Fruit fly (Drosophila melanogaster) whole organism, prepupa: ENCODE measurements around the gene msl-3.

Experiments
- Blimp-1 ChIP-seq: fragments of 200-800 bp; sonication (Bioruptor generic); optimal IDR thresholded peaks from 3 replicates; lab custom pipeline; 2017; ENCODE audit warnings: missing biosample characterization, missing genetic modification characterization, mild to moderate bottlenecking, moderate library complexity, missing genetic modification reagents
- CG10631 ChIP-seq: fragments of 200-800 bp; sonication (Bioruptor generic); optimal IDR thresholded peaks from 2 replicates; lab custom pipeline; 2016; ENCODE audit warnings: missing biosample characterization, missing genetic modification characterization
- CG10669 ChIP-seq: fragments of 200-800 bp; sonication (Bioruptor generic); optimal IDR thresholded peaks from 3 replicates; lab custom pipeline; 2018; ENCODE audit warnings: missing biosample characterization, mild to moderate bottlenecking, missing genetic modification characterization, moderate library complexity
- CG11294 ChIP-seq: fragments of 200-800 bp; sonication (Bioruptor generic); IDR thresholded peaks from 2 replicates; pipeline ENCODE4 v1.3.6; 2022; ENCODE audit warnings: missing biosample characterization, missing genetic modification characterization
- CG11762 ChIP-seq: fragments of 200-800 bp; sonication (Bioruptor generic); optimal IDR thresholded peaks from 3 replicates; lab custom pipeline; 2016; ENCODE audit warnings: missing biosample characterization, missing genetic modification characterization; ENCODE audit not compliant: insufficient read depth
- CG11902 ChIP-seq: fragments of 200-800 bp; sonication (Bioruptor generic); optimal IDR thresholded peaks from 3 replicates; lab custom pipeline; 2016; ENCODE audit warnings: missing biosample characterization, missing genetic modification characterization
- CG15336 ChIP-seq: fragments of 200-800 bp; sonication (Bioruptor generic); IDR thresholded peaks from 2 replicates; pipeline ENCODE4 v1.3.6; 2022; ENCODE audit warnings: missing biosample characterization, missing genetic modification characterization
- CG1621 ChIP-seq: fragments of 200-800 bp; sonication (Bioruptor generic); optimal IDR thresholded peaks from 3 replicates; lab custom pipeline; 2018; ENCODE audit warnings: missing biosample characterization, mild to moderate bottlenecking, missing genetic modification characterization
- CG3032 ChIP-seq: fragments of 200-800 bp; optimal IDR thresholded peaks from 2 replicates; lab custom pipeline; 2019; ENCODE audit warnings: missing biosample characterization, mild to moderate bottlenecking, missing genetic modification characterization, moderate library complexity
- CG31627 ChIP-seq: fragments of 200-800 bp; sonication (Bioruptor generic); optimal IDR thresholded peaks from 3 replicates; lab custom pipeline; 2016; ENCODE audit warnings: missing biosample characterization, missing genetic modification characterization
- CG32006 ChIP-seq: fragments of 200-800 bp; sonication (Bioruptor generic); optimal IDR thresholded peaks from 3 replicates; lab custom pipeline; 2017; ENCODE audit warnings: missing biosample characterization, mild to moderate bottlenecking, missing genetic modification characterization
- CG34406 ChIP-seq: fragments of 200-800 bp; sonication (Bioruptor generic); optimal IDR thresholded peaks from 3 replicates; lab custom pipeline; 2016; ENCODE audit warnings: missing biosample characterization, missing genetic modification characterization
- CG3919 ChIP-seq: fragments of 200-800 bp; sonication (Bioruptor generic); optimal IDR thresholded peaks from 3 replicates; lab custom pipeline; 2016; ENCODE audit warnings: missing biosample characterization, missing genetic modification characterization
- CG4318 ChIP-seq: fragments of 200-800 bp; sonication (Bioruptor generic); optimal IDR thresholded peaks from 3 replicates; lab custom pipeline; 2017; ENCODE audit warnings: missing biosample characterization, mild to moderate bottlenecking, missing genetic modification characterization
- CG6163 ChIP-seq: fragments of 200-800 bp; sonication (Bioruptor generic); IDR thresholded peaks from 3 replicates; pipeline ENCODE4 v1.3.6; 2022; ENCODE audit warnings: missing biosample characterization, missing genetic modification characterization
- CG6276 ChIP-seq: fragments of 200-800 bp; sonication (Bioruptor generic); optimal IDR thresholded peaks from 2 replicates; lab custom pipeline; 2017; ENCODE audit warnings: missing biosample characterization, mild to moderate bottlenecking, missing genetic modification characterization
- CG6792 ChIP-seq: fragments of 200-800 bp; sonication (Bioruptor generic); optimal IDR thresholded peaks from 3 replicates; lab custom pipeline; 2016; ENCODE audit warnings: missing biosample characterization, missing genetic modification characterization
- CG7368 ChIP-seq: fragments of 200-800 bp; sonication (Bioruptor generic); optimal IDR thresholded peaks from 3 replicates; lab custom pipeline; 2016; ENCODE audit warnings: missing biosample characterization, missing genetic modification characterization
- CG8119 ChIP-seq: fragments of 200-800 bp; sonication (Bioruptor generic); IDR thresholded peaks from 3 replicates; pipeline ENCODE4 v1.3.6; 2022; ENCODE audit warnings: missing biosample characterization, missing genetic modification characterization
- CG8319 ChIP-seq: fragments of 200-800 bp; sonication (Bioruptor generic); optimal IDR thresholded peaks from 3 replicates; lab custom pipeline; 2016; ENCODE audit warnings: missing biosample characterization, missing genetic modification characterization
- CG8632 ChIP-seq: fragments of 200-800 bp; sonication (Bioruptor generic); optimal IDR thresholded peaks from 3 replicates; lab custom pipeline; 2016; ENCODE audit warnings: missing biosample characterization, missing genetic modification characterization
- CG9139 ChIP-seq: fragments of 200-800 bp; sonication (Bioruptor generic); optimal IDR thresholded peaks from 3 replicates; lab custom pipeline; 2017; ENCODE audit warnings: missing biosample characterization, mild to moderate bottlenecking, missing genetic modification characterization
- Eip78C ChIP-seq: fragments of 200-800 bp; sonication (Bioruptor generic); peaks from one replicate; lab custom pipeline; 2016; ENCODE audit warnings: missing biosample characterization, missing genetic modification characterization
- Eip93F ChIP-seq: fragments of 200-800 bp; sonication (Bioruptor generic); optimal IDR thresholded peaks from 2 replicates; lab custom pipeline; 2016; ENCODE audit warnings: missing biosample characterization, mild to moderate bottlenecking, missing genetic modification characterization
- Ets21C ChIP-seq: fragments of 200-800 bp; sonication (Bioruptor generic); optimal IDR thresholded peaks from 3 replicates; lab custom pipeline; 2016; ENCODE audit warnings: missing biosample characterization, missing genetic modification characterization
- Ets96B ChIP-seq: fragments of 200-800 bp; optimal IDR thresholded peaks from 2 replicates; lab custom pipeline; 2019; ENCODE audit warnings: missing biosample characterization, mild to moderate bottlenecking, missing genetic modification characterization, moderate library complexity
- Gug ChIP-seq: fragments of 200-800 bp; sonication (Bioruptor generic); IDR thresholded peaks from 2 replicates; pipeline ENCODE4 v1.3.6; 2022; ENCODE audit warnings: missing biosample characterization, missing genetic modification characterization
- Hr38 ChIP-seq: sonication (Bioruptor generic); optimal IDR thresholded peaks from 2 replicates; lab custom pipeline; 2016; ENCODE audit warnings: missing biosample characterization, missing genetic modification characterization
- Hr39 ChIP-seq: fragments of 200-800 bp; sonication (Bioruptor generic); optimal IDR thresholded peaks from 2 replicates; lab custom pipeline; 2016; ENCODE audit warnings: missing biosample characterization, missing genetic modification characterization
- Hr4 ChIP-seq: fragments of 200-800 bp; sonication (Bioruptor generic); optimal IDR thresholded peaks from 3 replicates; lab custom pipeline; 2016; ENCODE audit warnings: missing biosample characterization, missing genetic modification characterization
- Lpt ChIP-seq: fragments of 200-800 bp; sonication (Bioruptor generic); optimal IDR thresholded peaks from 3 replicates; lab custom pipeline; 2016; ENCODE audit warnings: missing biosample characterization, missing genetic modification characterization
- Met ChIP-seq: fragments of 200-800 bp; sonication (Bioruptor generic); optimal IDR thresholded peaks from 3 replicates; lab custom pipeline; 2016; ENCODE audit warnings: missing biosample characterization, missing genetic modification characterization
- Smox ChIP-seq: fragments of 200-800 bp; sonication (Bioruptor generic); optimal IDR thresholded peaks from 3 replicates; lab custom pipeline; 2016; ENCODE audit warnings: missing biosample characterization, missing genetic modification characterization
- Sox14 ChIP-seq: fragments of 200-800 bp; sonication (Bioruptor generic); optimal IDR thresholded peaks from 3 replicates; lab custom pipeline; 2016; ENCODE audit warnings: missing biosample characterization, missing genetic modification characterization
- Sox15 ChIP-seq: fragments of 200-800 bp; sonication (Bioruptor generic); optimal IDR thresholded peaks from 3 replicates; lab custom pipeline; 2016; ENCODE audit warnings: missing biosample characterization, missing genetic modification characterization
- achi ChIP-seq: fragments of 200-800 bp; sonication (Bioruptor generic); optimal IDR thresholded peaks from 3 replicates; lab custom pipeline; 2016; ENCODE audit warnings: missing biosample characterization, missing genetic modification characterization
- acj6 ChIP-seq: fragments of 200-800 bp; sonication (Bioruptor generic); optimal IDR thresholded peaks from 3 replicates; lab custom pipeline; 2016; ENCODE audit warnings: missing biosample characterization, missing genetic modification characterization
- dac ChIP-seq: fragments of 200-800 bp; sonication (Bioruptor generic); optimal IDR thresholded peaks from 2 replicates; lab custom pipeline; 2017; ENCODE audit warnings: missing biosample characterization, mild to moderate bottlenecking, missing genetic modification characterization
- dsx ChIP-seq: fragments of 200-800 bp; optimal IDR thresholded peaks from 3 replicates; lab custom pipeline; 2019; ENCODE audit warnings: missing biosample characterization, mild to moderate bottlenecking, missing genetic modification characterization, moderate library complexity; ENCODE audit not compliant: poor library complexity, severe bottlenecking
- eg ChIP-seq: fragments of 200-800 bp; sonication (Bioruptor generic); IDR thresholded peaks from 3 replicates; pipeline ENCODE4 v1.3.6; 2022; ENCODE audit warnings: missing biosample characterization, missing genetic modification characterization
- esn ChIP-seq: fragments of 200-800 bp; sonication (Bioruptor generic); optimal IDR thresholded peaks from 2 replicates; lab custom pipeline; 2016; ENCODE audit warnings: missing biosample characterization, mild to moderate bottlenecking, missing genetic modification characterization, moderate library complexity
- fd59A ChIP-seq: fragments of 200-800 bp; sonication (Bioruptor generic); optimal IDR thresholded peaks from 2 replicates; lab custom pipeline; 2017; ENCODE audit warnings: missing biosample characterization, mild to moderate bottlenecking, missing genetic modification characterization, missing genetic modification reagents
- fd85E ChIP-seq: fragments of 200-800 bp; sonication (Bioruptor generic); optimal IDR thresholded peaks from 3 replicates; lab custom pipeline; 2016; ENCODE audit warnings: missing biosample characterization, missing genetic modification characterization
- fkh ChIP-seq: fragments of 200-800 bp; sonication (Bioruptor generic); optimal IDR thresholded peaks from 3 replicates; lab custom pipeline; 2017; ENCODE audit warnings: missing biosample characterization, mild to moderate bottlenecking, missing genetic modification characterization, moderate library complexity
- lz ChIP-seq: fragments of 200-800 bp; sonication (Bioruptor generic); optimal IDR thresholded peaks from 3 replicates; lab custom pipeline; 2016; ENCODE audit warnings: missing biosample characterization, missing genetic modification characterization
- net ChIP-seq: fragments of 200-800 bp; sonication (Bioruptor generic); optimal IDR thresholded peaks from 3 replicates; lab custom pipeline; 2016; ENCODE audit warnings: missing biosample characterization, missing genetic modification characterization
- pdm3 ChIP-seq: fragments of 200-800 bp; sonication (Bioruptor generic); optimal IDR thresholded peaks from 3 replicates; lab custom pipeline; 2016; ENCODE audit warnings: missing biosample characterization, missing genetic modification characterization
- salr ChIP-seq, 2 experiments: fragments of 200-800 bp; sonication (Bioruptor generic); optimal IDR thresholded peaks; 3 replicates each; lab custom pipeline; 2016 to 2018; ENCODE audit warnings: missing biosample characterization in 2 of 2, missing genetic modification characterization in 2 of 2, mild to moderate bottlenecking in 1 of 2
- spab ChIP-seq: fragments of 200-800 bp; sonication (Bioruptor generic); optimal IDR thresholded peaks from 2 replicates; lab custom pipeline; 2017; ENCODE audit warnings: missing biosample characterization, mild to moderate bottlenecking, missing genetic modification characterization, missing genetic modification reagents
- ss ChIP-seq, 2 experiments: fragments of 200-800 bp; sonication (Bioruptor generic); optimal IDR thresholded peaks; 2 replicates in 1 of 2; 3 replicates in 1 of 2; lab custom pipeline; 2017 to 2018; ENCODE audit warnings: mild to moderate bottlenecking in 2 of 2, missing biosample characterization in 2 of 2, missing genetic modification characterization in 2 of 2, moderate library complexity in 1 of 2
- svp ChIP-seq: fragments of 200-800 bp; sonication (Bioruptor generic); peaks from one replicate; lab custom pipeline; 2016; ENCODE audit warnings: missing biosample characterization, missing genetic modification characterization
- topi ChIP-seq: fragments of 200-800 bp; sonication (Bioruptor generic); optimal IDR thresholded peaks from 3 replicates; lab custom pipeline; 2016; ENCODE audit warnings: missing biosample characterization, missing genetic modification characterization
- vri ChIP-seq: fragments of 200-800 bp; sonication (Bioruptor generic); optimal IDR thresholded peaks from 3 replicates; lab custom pipeline; 2016; ENCODE audit warnings: missing biosample characterization, mild to moderate bottlenecking, missing genetic modification characterization

The msl-3 gene

DNA sequence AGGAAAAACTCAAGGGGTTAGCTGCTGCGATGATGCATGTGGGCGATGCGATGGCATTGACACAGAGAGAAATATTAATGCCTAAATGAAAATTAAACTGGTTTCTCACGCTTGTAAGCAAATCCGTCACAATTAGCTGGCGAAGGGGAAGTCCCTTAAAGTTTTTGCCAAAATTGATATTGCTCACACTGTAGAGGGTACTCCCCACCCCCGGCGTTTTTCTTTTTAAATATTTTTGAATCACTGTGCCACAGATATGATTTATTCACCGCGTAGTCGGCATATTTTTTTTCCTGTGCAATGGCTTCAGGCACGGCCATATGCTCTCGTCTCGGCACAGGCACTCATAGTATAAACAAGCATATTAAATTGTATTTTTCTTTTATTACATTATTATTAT lies 38.0 kb downstream of the msl-3 start:
- TF ChIP-seq dsx (GFP tag; lab: Kevin White, UChicago) = no peak
- peak; percentile 29 for TF ChIP-seq CG7368 (GFP tag; lab: Kevin White, UChicago)
- TF ChIP-seq CG32006 = peak; percentile 3
- no peak for TF ChIP-seq net (GFP tag; lab: Kevin White, UChicago)
- TF ChIP-seq CG1621 = no peak
- TF ChIP-seq Hr39 (GFP tag; lab: Kevin White, UChicago) = no peak
- no peak for TF ChIP-seq CG4318 (GFP tag; lab: Kevin White, UChicago)
- no peak for TF ChIP-seq topi
- no peak for TF ChIP-seq fd85E
- no peak for TF ChIP-seq CG11762 (GFP tag; lab: Kevin White, UChicago)
- TF ChIP-seq Met = no peak
- no peak for TF ChIP-seq lz
- TF ChIP-seq eg (GFP tag; lab: Robert Waterston, UW) = no peak
- peak; percentile 16 for TF ChIP-seq CG9139 (GFP tag; lab: Kevin White, UChicago)
- TF ChIP-seq dac = no peak
- TF ChIP-seq CG6276 (GFP tag; lab: Kevin White, UChicago) = no peak
- peak; percentile 30 for TF ChIP-seq CG8319 (GFP tag; lab: Kevin White, UChicago)
- peak; percentile 4 for TF ChIP-seq Hr4 (GFP tag; lab: Kevin White, UChicago)
- TF ChIP-seq Ets21C (GFP tag; lab: Kevin White, UChicago) = no peak
- peak; percentile 46 for TF ChIP-seq spab (GFP tag; lab: Kevin White, UChicago)
- peak; percentile 10 for TF ChIP-seq CG10631
- no peak for TF ChIP-seq svp (GFP tag; lab: Kevin White, UChicago)
- TF ChIP-seq CG11294 (GFP tag; lab: Robert Waterston, UW) = no peak
- TF ChIP-seq Hr38 (GFP tag; lab: Kevin White, UChicago) = no peak
- TF ChIP-seq esn (GFP tag; lab: Kevin White, UChicago) = no peak
- no peak for TF ChIP-seq fkh (GFP tag; lab: Kevin White, UChicago)
- no peak for TF ChIP-seq achi (GFP tag; lab: Kevin White, UChicago)
- TF ChIP-seq Smox (GFP tag; lab: Kevin White, UChicago) = no peak
- peak; percentile 19 for TF ChIP-seq Ets96B (tag; lab: Kevin White, UChicago)
- TF ChIP-seq Sox15 (GFP tag; lab: Kevin White, UChicago) = no peak
- TF ChIP-seq Gug (GFP tag; lab: Robert Waterston, UW) = no peak
- TF ChIP-seq ss (GFP tag; optimal IDR thresholded peaks at IDR 0.05; lab: Kevin White, UChicago) = peak in 1 of 2 experiments; percentile 49
- peak; percentile 61 for TF ChIP-seq CG3032 (tag; lab: Kevin White, UChicago)
- TF ChIP-seq CG8632 (GFP tag; lab: Kevin White, UChicago) = no peak
- TF ChIP-seq CG31627 (GFP tag; lab: Kevin White, UChicago) = no peak
- TF ChIP-seq Eip78C (GFP tag; lab: Kevin White, UChicago) = peak; percentile 78
- no peak for TF ChIP-seq CG6163 (GFP tag; lab: Robert Waterston, UW)
- TF ChIP-seq Eip93F (GFP tag; lab: Kevin White, UChicago) = no peak
- peak; percentile 27 for TF ChIP-seq CG3919 (GFP tag; lab: Kevin White, UChicago)
- no peak for TF ChIP-seq acj6
- TF ChIP-seq fd59A (GFP tag; lab: Kevin White, UChicago) = peak; percentile 14
- TF ChIP-seq CG11902 (GFP tag; lab: Kevin White, UChicago) = no peak
- no peak for TF ChIP-seq Sox14 (GFP tag; lab: Kevin White, UChicago)
- no peak for TF ChIP-seq Blimp-1 (GFP tag; lab: Kevin White, UChicago)
- TF ChIP-seq CG10669 (GFP tag; lab: Kevin White, UChicago) = peak; percentile 44
- no peak for TF ChIP-seq vri (GFP tag; lab: Kevin White, UChicago)
- no peak for TF ChIP-seq CG15336 (GFP tag; lab: Robert Waterston, UW)
- TF ChIP-seq CG8119 (GFP tag; lab: Robert Waterston, UW) = no peak
- TF ChIP-seq CG6792 (GFP tag; lab: Kevin White, UChicago) = no peak
- no peak for TF ChIP-seq Lpt (GFP tag; lab: Kevin White, UChicago)
- no peak for TF ChIP-seq salr (GFP tag; optimal IDR thresholded peaks at IDR 0.05; lab: Kevin White, UChicago)
- TF ChIP-seq CG34406 = no peak
- peak; percentile 2 for TF ChIP-seq pdm3 (GFP tag; lab: Kevin White, UChicago)
